Worm (Caenorhabditis elegans) whole organism, L1 larva: ENCODE results near the gene F43B10.1.

Experiments used
- C16A3.4 ChIP-seq: fragments of 150-350 bp; optimal IDR thresholded peaks from 2 replicates; lab custom pipeline; 2014; ENCODE audit warnings: missing biosample characterization, missing genetic modification characterization
- aha-1 ChIP-seq: fragments of 150-350 bp; optimal IDR thresholded peaks from 2 replicates; lab custom pipeline; 2014; ENCODE audit warnings: missing biosample characterization, missing genetic modification characterization
- egl-27 ChIP-seq, 2 experiments: fragments of 150-350 bp in 1 of 2; sonication (generic microtip); optimal IDR thresholded peaks; 3 replicates each; lab custom pipeline; 2017 to 2018; ENCODE audit warnings: missing biosample characterization in 2 of 2, missing genetic modification characterization in 2 of 2, missing genetic modification reagents in 2 of 2
- fos-1 ChIP-seq: fragments of 150-350 bp; optimal IDR thresholded peaks from 2 replicates; lab custom pipeline; 2014; ENCODE audit warnings: missing biosample characterization, missing genetic modification characterization
- lin-13 ChIP-seq: fragments of 150-350 bp; optimal IDR thresholded peaks from 2 replicates; lab custom pipeline; 2014; ENCODE audit warnings: missing biosample characterization, missing genetic modification reagents, missing genetic modification characterization
- lin-39 ChIP-seq: fragments of 150-350 bp; optimal IDR thresholded peaks from 2 replicates; lab custom pipeline; 2014; ENCODE audit warnings: missing biosample characterization, missing genetic modification reagents, missing genetic modification characterization
- mdl-1 ChIP-seq, 2 experiments: fragments of 150-350 bp; optimal IDR thresholded peaks; 2 replicates each; lab custom pipeline; 2014 to 2017; ENCODE audit warnings: missing biosample characterization in 2 of 2, missing genetic modification characterization in 2 of 2, inconsistent platforms in 1 of 2
- mep-1 ChIP-seq: fragments of 150-350 bp; optimal IDR thresholded peaks from 2 replicates; lab custom pipeline; 2014; ENCODE audit warnings: missing biosample characterization, missing genetic modification characterization
- nhr-20 ChIP-seq: sonication (generic microtip); optimal IDR thresholded peaks from 2 replicates; lab custom pipeline; 2016; ENCODE audit warnings: mild to moderate bottlenecking, missing genetic modification characterization, missing compliant biosample characterization
- nhr-77 ChIP-seq: fragments of 150-350 bp; optimal IDR thresholded peaks from 2 replicates; lab custom pipeline; 2014; ENCODE audit warnings: missing biosample characterization, missing genetic modification characterization
- pag-3 ChIP-seq: sonication (generic microtip); optimal IDR thresholded peaks from 2 replicates; lab custom pipeline; 2017; ENCODE audit warnings: missing genetic modification characterization, mild to moderate bottlenecking, missing compliant biosample characterization, antibody characterized with exemption, borderline replicate concordance; ENCODE audit not compliant: insufficient read depth
- skn-1 ChIP-seq: fragments of 150-350 bp; optimal IDR thresholded peaks from 2 replicates; lab custom pipeline; 2014; ENCODE audit warnings: missing biosample characterization, missing genetic modification characterization
- zag-1 ChIP-seq: fragments of 150-350 bp; optimal IDR thresholded peaks from 2 replicates; lab custom pipeline; 2014; ENCODE audit warnings: missing biosample characterization, missing genetic modification characterization

DNA sequence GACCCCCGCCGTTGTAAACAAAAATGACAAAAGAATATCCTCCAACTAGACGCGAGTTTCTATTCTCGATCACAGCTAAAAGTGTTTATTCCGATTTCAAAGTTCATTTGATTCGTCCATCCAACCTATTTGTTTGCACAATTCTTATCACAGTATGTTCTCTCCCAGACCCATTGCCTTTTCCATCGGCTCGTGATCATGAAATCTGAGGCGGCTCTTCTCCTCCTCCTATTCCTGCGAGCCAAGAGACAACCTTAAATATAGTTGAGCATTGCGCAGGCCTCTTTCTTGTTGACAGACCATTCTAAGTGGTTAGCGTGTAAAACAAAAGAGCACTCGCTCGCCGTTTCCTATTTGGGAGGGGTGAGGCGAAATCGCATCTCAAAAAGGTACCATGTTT is 65.7 kb downstream of the F43B10.1 start:
- TF ChIP-seq lin-39 (tag; lab: Kevin White, UChicago) (no peak), zag-1 (no peak), skn-1 (no peak), aha-1 (tag; lab: Kevin White, UChicago) (no peak), nhr-20 (tag; lab: Kevin White, UChicago) (no peak), pag-3 (tag; lab: Kevin White, UChicago) (no peak), lin-13 (GFP tag; lab: Kevin White, UChicago) (no peak), nhr-77 (no peak), C16A3.4 (no peak), mep-1 (tag; lab: Kevin White, UChicago) (no peak), fos-1 (tag; lab: Kevin White, UChicago) (no peak), egl-27 (tag; optimal IDR thresholded peaks at IDR 0.05; lab: Kevin White, UChicago) (no peak), mdl-1 (tag; optimal IDR thresholded peaks at IDR 0.05; lab: Kevin White, UChicago) (no peak)
